Fruit fly (Drosophila melanogaster): ENCODE results near the gene DCTN5-p25.
A peak's percentile ranks its signal among the peaks of the same experiment; 100 is the strongest.

The DCTN5-p25 gene

dm6 chr2L:14994834-14995506 lies 10.6 kb upstream of the DCTN5-p25 start (continued):
- TF ChIP-seq CG1621 (tag; optimal IDR thresholded peaks at IDR 0.05) (no peak), dsx (GFP tag; optimal IDR thresholded peaks at IDR 0.05; ENCODE audit: poor library complexity, severe bottlenecking) (no peak), Sox14 (GFP tag; optimal IDR thresholded peaks at IDR 0.05) (peak; percentile 4), CG6854 (GFP tag; optimal IDR thresholded peaks at IDR 0.05) (no peak), pdm3 (GFP tag; optimal IDR thresholded peaks at IDR 0.05) (peak; percentile 64), Met (GFP tag; optimal IDR thresholded peaks at IDR 0.05) (no peak), CG11762 (GFP tag; optimal IDR thresholded peaks at IDR 0.05; ENCODE audit: insufficient read depth) (no peak), fd85E (GFP tag; optimal IDR thresholded peaks at IDR 0.05) (no peak), Lpt (GFP tag; optimal IDR thresholded peaks at IDR 0.05) (peak; percentile 57), esn (GFP tag; optimal IDR thresholded peaks at IDR 0.05) (peak; percentile 11), spab (GFP tag; optimal IDR thresholded peaks at IDR 0.05) (peak; percentile 45), CG8632 (GFP tag; optimal IDR thresholded peaks at IDR 0.05) (peak; percentile 75), CG3032 (tag; optimal IDR thresholded peaks at IDR 0.05) (peak; percentile 51), Sox15 (GFP tag; optimal IDR thresholded peaks at IDR 0.05) (peak; percentile 56), fd59A (GFP tag; optimal IDR thresholded peaks at IDR 0.05) (peak; percentile 72), CG6276 (GFP tag; optimal IDR thresholded peaks at IDR 0.05) (peak; percentile 27), svp (GFP tag) (peak; percentile 81), CG10631 (GFP tag; optimal IDR thresholded peaks at IDR 0.05) (peak; percentile 56), CG4318 (GFP tag; optimal IDR thresholded peaks at IDR 0.05) (peak; percentile 82), acj6 (GFP tag; optimal IDR thresholded peaks at IDR 0.05) (peak; percentile 68), vri (GFP tag; optimal IDR thresholded peaks at IDR 0.05) (no peak), CG34406 (GFP tag; optimal IDR thresholded peaks at IDR 0.05) (peak; percentile 70), Eip75B (GFP tag; optimal IDR thresholded peaks at IDR 0.05) (no peak), OdsH (GFP tag; optimal IDR thresholded peaks at IDR 0.05) (peak; percentile 72), salr (GFP tag; optimal IDR thresholded peaks at IDR 0.05) (peak in 1 of 2 experiments; percentile 80), net (GFP tag; optimal IDR thresholded peaks at IDR 0.05) (peak; percentile 66), CG16779 (tag; optimal IDR thresholded peaks at IDR 0.05) (no peak), achi (GFP tag; optimal IDR thresholded peaks at IDR 0.05) (peak; percentile 40), Hr38 (GFP tag; optimal IDR thresholded peaks at IDR 0.05) (no peak), lz (GFP tag; optimal IDR thresholded peaks at IDR 0.05) (peak; percentile 5), CG11294 (GFP tag; IDR thresholded peaks at IDR 0.05) (peak; percentile 8; the same call in 1 of the 2 replicates), Smox (GFP tag; optimal IDR thresholded peaks at IDR 0.05) (no peak), CG11902 (GFP tag; optimal IDR thresholded peaks at IDR 0.05) (peak; percentile 33), Ets96B (tag; optimal IDR thresholded peaks at IDR 0.05) (peak; percentile 69), Eip78C (GFP tag) (peak; percentile 96), CG32006 (GFP tag; optimal IDR thresholded peaks at IDR 0.05) (peak; percentile 87), CG8319 (GFP tag; optimal IDR thresholded peaks at IDR 0.05) (no peak), eg (GFP tag; IDR thresholded peaks at IDR 0.05) (no peak), CG6808 (GFP tag; optimal IDR thresholded peaks at IDR 0.05) (peak; percentile 40), CG10669 (GFP tag; optimal IDR thresholded peaks at IDR 0.05) (peak; percentile 28), Blimp-1 (GFP tag; optimal IDR thresholded peaks at IDR 0.05) (no peak), Sox102F (GFP tag; optimal IDR thresholded peaks at IDR 0.05) (no peak), CG9139 (GFP tag; optimal IDR thresholded peaks at IDR 0.05) (peak; percentile 27)
